Worm (Caenorhabditis elegans) whole organism, midembryonic: ENCODE measurements around the gene F40E12.1.

Source experiments
- T22C8.4 ChIP-seq: fragments of 200-800 bp; sonication (Bioruptor generic); IDR thresholded peaks from 2 replicates; pipeline ENCODE4 v1.3.6; 2022; ENCODE audit warnings: missing genetic modification characterization, missing compliant biosample characterization
- flt-1 ChIP-seq: fragments of 200-800 bp; sonication (Bioruptor generic); IDR thresholded peaks from 2 replicates; pipeline ENCODE4 v1.3.6; 2022; ENCODE audit warnings: missing genetic modification characterization, missing compliant biosample characterization
- klf-2 ChIP-seq: fragments of 200-800 bp; sonication (Bioruptor generic); conservative IDR thresholded peaks from 2 replicates; pipeline ENCODE4 v1.3.6; 2022; ENCODE audit warnings: missing genetic modification reagents, missing genetic modification characterization, missing compliant biosample characterization
- med-1 ChIP-seq: sonication (generic microtip); optimal IDR thresholded peaks from 2 replicates; lab custom pipeline; 2017; ENCODE audit warnings: missing genetic modification characterization, mild to moderate bottlenecking, missing compliant biosample characterization, antibody characterized with exemption, missing genetic modification reagents; ENCODE audit not compliant: insufficient read depth
- ztf-23 ChIP-seq: fragments of 200-800 bp; sonication (Bioruptor generic); IDR thresholded peaks from 2 replicates; pipeline ENCODE4 v1.3.6; 2022; ENCODE audit warnings: missing genetic modification reagents, missing genetic modification characterization, missing compliant biosample characterization
- ztf-29 ChIP-seq: fragments of 200-800 bp; sonication (Bioruptor generic); IDR thresholded peaks from 2 replicates; pipeline ENCODE4 v1.3.6; 2022; ENCODE audit warnings: missing genetic modification reagents, missing genetic modification characterization, missing compliant biosample characterization

- TF ChIP-seq ztf-29 (GFP tag; lab: Robert Waterston, UW) (no peak), flt-1 (GFP tag; lab: Robert Waterston, UW) (no peak), med-1 (no peak), T22C8.4 (GFP tag; lab: Robert Waterston, UW) (no peak), klf-2 (no peak), ztf-23 (GFP tag; lab: Robert Waterston, UW) (no peak)
Measured at ce11 chrII:3576742-3577141, 40.9 kb upstream of the F40E12.1 start, which contains the start of gene clec-132.
